Worm (Caenorhabditis elegans) whole organism, young adult: ENCODE measurements around the gene ctr-9.
A peak's percentile ranks its signal among the peaks of the same experiment; 100 is the strongest.

Source experiments
- D2030.7 ChIP-seq: fragments of 200-800 bp; sonication (Bioruptor generic); IDR thresholded peaks from 2 replicates; pipeline ENCODE4 v1.3.6; 2022; ENCODE audit warnings: missing genetic modification reagents, missing genetic modification characterization, missing compliant biosample characterization
- F33H1.4 ChIP-seq: fragments of 200-800 bp; sonication (Bioruptor generic); IDR thresholded peaks from 2 replicates; pipeline ENCODE4 v1.3.6; 2022; ENCODE audit warnings: missing genetic modification reagents, missing genetic modification characterization, missing compliant biosample characterization
- F37B4.10 ChIP-seq: fragments of 200-800 bp; sonication (Bioruptor generic); IDR thresholded peaks from 2 replicates; pipeline ENCODE4 v1.3.6; 2022; ENCODE audit warnings: missing genetic modification characterization, missing compliant biosample characterization
- F52B5.7 ChIP-seq: sonication (generic microtip); optimal IDR thresholded peaks from 2 replicates; lab custom pipeline; 2016; ENCODE audit warnings: mild to moderate bottlenecking, missing genetic modification characterization, missing compliant biosample characterization
- F55B11.4 ChIP-seq: sonication (generic microtip); optimal IDR thresholded peaks from 2 replicates; lab custom pipeline; 2016; ENCODE audit warnings: missing compliant biosample characterization, missing genetic modification characterization, borderline replicate concordance; ENCODE audit not compliant: insufficient read depth
- K11D2.4 ChIP-seq: fragments of 200-800 bp; sonication (Bioruptor generic); IDR thresholded peaks from 2 replicates; pipeline ENCODE4 v1.3.6; 2022; ENCODE audit warnings: missing genetic modification reagents, missing genetic modification characterization, missing compliant biosample characterization
- Y53F4B.3 ChIP-seq: fragments of 200-800 bp; sonication (Bioruptor generic); IDR thresholded peaks from 2 replicates; pipeline ENCODE4 v1.3.6; 2022; ENCODE audit warnings: missing genetic modification reagents, missing genetic modification characterization, missing compliant biosample characterization
- Y56A3A.18 ChIP-seq: fragments of 200-800 bp; sonication (Bioruptor generic); IDR thresholded peaks from 2 replicates; pipeline ENCODE4 v1.3.6; 2022; ENCODE audit warnings: missing genetic modification reagents, missing genetic modification characterization, missing compliant biosample characterization
- ZK185.1 ChIP-seq: sonication (generic microtip); optimal IDR thresholded peaks from 2 replicates; lab custom pipeline; 2016; ENCODE audit warnings: mild to moderate bottlenecking, missing genetic modification characterization, missing compliant biosample characterization; ENCODE audit not compliant: poor library complexity, severe bottlenecking
- akir-1 ChIP-seq: fragments of 200-800 bp; sonication (Bioruptor generic); optimal IDR thresholded peaks from 2 replicates; lab custom pipeline; 2018; ENCODE audit warnings: mild to moderate bottlenecking, missing genetic modification characterization, moderate library complexity, missing compliant biosample characterization
- atf-7 ChIP-seq: sonication (generic microtip); optimal IDR thresholded peaks from 2 replicates; lab custom pipeline; 2017; ENCODE audit warnings: mild to moderate bottlenecking, missing genetic modification characterization, missing compliant biosample characterization
- attf-3 ChIP-seq: fragments of 200-800 bp; sonication (Bioruptor generic); conservative IDR thresholded peaks from 2 replicates; pipeline ENCODE4 v1.3.6; 2022; ENCODE audit warnings: missing genetic modification reagents, missing genetic modification characterization, missing compliant biosample characterization
- attf-6 ChIP-seq: fragments of 200-800 bp; sonication (Bioruptor generic); IDR thresholded peaks from 2 replicates; pipeline ENCODE4 v1.3.6; 2022; ENCODE audit warnings: missing genetic modification reagents, missing genetic modification characterization, missing compliant biosample characterization
- cebp-1 ChIP-seq, 2 experiments: fragments of 200-800 bp in 1 of 2; sonication (Bioruptor generic) in 1 of 2; sonication (generic microtip) in 1 of 2; IDR thresholded peaks in 1 of 2; optimal IDR thresholded peaks in 1 of 2; 2 replicates each; pipeline versions ENCODE4 v1.3.6 to Lab custom; 2017 to 2022; ENCODE audit warnings: missing compliant biosample characterization in 2 of 2, missing genetic modification characterization in 2 of 2, mild to moderate bottlenecking in 1 of 2, missing genetic modification reagents in 1 of 2, moderate library complexity in 1 of 2
- ceh-27 ChIP-seq: fragments of 200-800 bp; sonication (Bioruptor generic); optimal IDR thresholded peaks from 2 replicates; lab custom pipeline; 2018; ENCODE audit warnings: mild to moderate bottlenecking, missing genetic modification characterization, moderate library complexity, missing compliant biosample characterization
- ceh-58 ChIP-seq: fragments of 200-800 bp; sonication (Bioruptor generic); IDR thresholded peaks from 2 replicates; pipeline ENCODE4 v1.3.6; 2022; ENCODE audit warnings: missing genetic modification characterization, missing compliant biosample characterization
- ceh-91 ChIP-seq: fragments of 200-800 bp; sonication (Bioruptor generic); IDR thresholded peaks from 2 replicates; pipeline ENCODE4 v1.3.6; 2022; ENCODE audit warnings: missing genetic modification reagents, missing genetic modification characterization, missing compliant biosample characterization
- die-1 ChIP-seq: sonication (generic microtip); optimal IDR thresholded peaks from 2 replicates; lab custom pipeline; 2016; ENCODE audit warnings: missing genotype, mild to moderate bottlenecking, missing genetic modification characterization, missing compliant biosample characterization
- efl-1 ChIP-seq: fragments of 150-350 bp; optimal IDR thresholded peaks from 2 replicates; lab custom pipeline; 2014; ENCODE audit warnings: missing biosample characterization, missing genetic modification reagents, missing genetic modification characterization
- egl-44 ChIP-seq: fragments of 200-800 bp; sonication (Bioruptor generic); IDR thresholded peaks from 2 replicates; pipeline ENCODE4 v1.3.6; 2022; ENCODE audit warnings: missing genetic modification reagents, missing genetic modification characterization, missing compliant biosample characterization
- ekl-4 ChIP-seq: fragments of 200-800 bp; sonication (Bioruptor generic); IDR thresholded peaks from 2 replicates; pipeline ENCODE4 v1.3.6; 2022; ENCODE audit warnings: missing genetic modification reagents, missing genetic modification characterization, missing compliant biosample characterization
- hlh-26 ChIP-seq: fragments of 200-800 bp; sonication (Bioruptor generic); conservative IDR thresholded peaks from 2 replicates; pipeline ENCODE4 v1.3.6; 2022; ENCODE audit warnings: missing genetic modification reagents, missing genetic modification characterization, missing compliant biosample characterization
- hrde-1 ChIP-seq: sonication (generic microtip); optimal IDR thresholded peaks from 2 replicates; lab custom pipeline; 2016; ENCODE audit warnings: missing genetic modification characterization, mild to moderate bottlenecking, missing compliant biosample characterization, moderate library complexity, missing genotype, missing genetic modification reagents, borderline replicate concordance
- let-607 ChIP-seq, 2 experiments: fragments of 200-800 bp in 1 of 2; sonication (Bioruptor generic) in 1 of 2; sonication (generic microtip) in 1 of 2; optimal IDR thresholded peaks; 2 replicates each; lab custom pipeline; 2016 to 2018; ENCODE audit warnings: mild to moderate bottlenecking in 2 of 2, missing compliant biosample characterization in 2 of 2, missing genetic modification characterization in 2 of 2, moderate library complexity in 2 of 2, missing genotype in 1 of 2
- lin-54 ChIP-seq: fragments of 200-800 bp; sonication (Bioruptor generic); optimal IDR thresholded peaks from 2 replicates; lab custom pipeline; 2018; ENCODE audit warnings: mild to moderate bottlenecking, missing genetic modification characterization, missing compliant biosample characterization
- lsl-1 ChIP-seq: fragments of 200-800 bp; sonication (Bioruptor generic); optimal IDR thresholded peaks from 2 replicates; lab custom pipeline; 2018; ENCODE audit warnings: mild to moderate bottlenecking, missing genetic modification characterization, moderate library complexity, missing compliant biosample characterization
- madf-3 ChIP-seq: fragments of 200-800 bp; sonication (Bioruptor generic); IDR thresholded peaks from 2 replicates; pipeline ENCODE4 v1.3.6; 2022; ENCODE audit warnings: missing genetic modification reagents, missing genetic modification characterization, missing compliant biosample characterization
- mcd-1 ChIP-seq: fragments of 200-800 bp; sonication (Bioruptor generic); IDR thresholded peaks from 2 replicates; pipeline ENCODE4 v1.3.6; 2022; ENCODE audit warnings: missing genetic modification reagents, missing genetic modification characterization, missing compliant biosample characterization
- mel-28 ChIP-seq: sonication (generic microtip); optimal IDR thresholded peaks from 2 replicates; lab custom pipeline; 2016; ENCODE audit warnings: borderline replicate concordance, mild to moderate bottlenecking, missing genetic modification characterization, missing compliant biosample characterization
- nhr-80 ChIP-seq: sonication (generic microtip); optimal IDR thresholded peaks from 2 replicates; lab custom pipeline; 2016; ENCODE audit warnings: missing genetic modification characterization, missing compliant biosample characterization
- pha-4 ChIP-seq: fragments of 150-350 bp; sonication (generic microtip); optimal IDR thresholded peaks from 2 replicates; lab custom pipeline; 2014; ENCODE audit warnings: missing biosample characterization, missing genetic modification reagents, missing genetic modification characterization
- rec-8 ChIP-seq, 2 experiments: sonication (generic microtip); optimal IDR thresholded peaks; 2 replicates each; lab custom pipeline; 2016; ENCODE audit warnings: mild to moderate bottlenecking in 2 of 2, missing genetic modification characterization in 2 of 2, missing genetic modification reagents in 2 of 2, missing genotype in 2 of 2, missing biosample characterization in 1 of 2, missing compliant biosample characterization in 1 of 2, moderate library complexity in 1 of 2
- rpc-1 ChIP-seq, 2 experiments: fragments of 150-350 bp in 1 of 2; sonication (generic microtip) in 1 of 2; optimal IDR thresholded peaks; 2 replicates each; lab custom pipeline; 2014 to 2018; ENCODE audit warnings: missing biosample characterization in 1 of 2, missing genetic modification characterization in 1 of 2, missing genetic modification reagents in 1 of 2, missing genotype in 1 of 2
- sea-2 ChIP-seq: fragments of 200-800 bp; sonication (Bioruptor generic); IDR thresholded peaks from 2 replicates; pipeline ENCODE4 v1.3.6; 2022; ENCODE audit warnings: missing genetic modification characterization, missing compliant biosample characterization
- snpc-1.1 ChIP-seq: sonication (generic microtip); optimal IDR thresholded peaks from 2 replicates; lab custom pipeline; 2017; ENCODE audit warnings: missing genetic modification characterization, mild to moderate bottlenecking, missing compliant biosample characterization, antibody characterized with exemption, moderate library complexity, missing genotype, missing genetic modification reagents; ENCODE audit not compliant: insufficient read depth
- snpc-1.3 ChIP-seq: sonication (generic microtip); optimal IDR thresholded peaks from 2 replicates; lab custom pipeline; 2017; ENCODE audit warnings: missing genetic modification characterization, mild to moderate bottlenecking, missing compliant biosample characterization, antibody characterized with exemption, moderate library complexity, missing genotype, missing genetic modification reagents; ENCODE audit not compliant: insufficient read depth
- snpc-3.4 ChIP-seq: sonication (generic microtip); optimal IDR thresholded peaks from 2 replicates; lab custom pipeline; 2017; ENCODE audit warnings: missing genetic modification characterization, mild to moderate bottlenecking, missing compliant biosample characterization, antibody characterized with exemption, moderate library complexity, missing genotype, missing genetic modification reagents
- somi-1 ChIP-seq: fragments of 200-800 bp; sonication (Bioruptor generic); optimal IDR thresholded peaks from 2 replicates; lab custom pipeline; 2018; ENCODE audit warnings: mild to moderate bottlenecking, missing genetic modification characterization, missing compliant biosample characterization
- tbp1 ChIP-seq: fragments of 200-800 bp; sonication (Bioruptor generic); optimal IDR thresholded peaks from 2 replicates; lab custom pipeline; 2018; ENCODE audit warnings: mild to moderate bottlenecking, missing genetic modification characterization, missing compliant biosample characterization
- tbx-9 ChIP-seq: sonication (generic microtip); optimal IDR thresholded peaks from 2 replicates; lab custom pipeline; 2016; ENCODE audit warnings: borderline replicate concordance, missing genetic modification characterization, inconsistent platforms, missing compliant biosample characterization
- zfh-2 ChIP-seq: fragments of 200-800 bp; sonication (Bioruptor generic); conservative IDR thresholded peaks from 2 replicates; pipeline ENCODE4 v1.3.6; 2022; ENCODE audit warnings: missing genetic modification reagents, missing genetic modification characterization, missing compliant biosample characterization
- zim-3 ChIP-seq: sonication (generic microtip); optimal IDR thresholded peaks from 2 replicates; lab custom pipeline; 2017; ENCODE audit warnings: mild to moderate bottlenecking, missing genetic modification characterization, moderate library complexity, missing compliant biosample characterization
- ztf-22 ChIP-seq: fragments of 200-800 bp; sonication (Bioruptor generic); optimal IDR thresholded peaks from 2 replicates; lab custom pipeline; 2018; ENCODE audit warnings: mild to moderate bottlenecking, missing genetic modification characterization, moderate library complexity, missing compliant biosample characterization
- ztf-28 ChIP-seq: fragments of 200-800 bp; sonication (Bioruptor generic); IDR thresholded peaks from 2 replicates; pipeline ENCODE4 v1.3.6; 2022; ENCODE audit warnings: missing genetic modification reagents, missing genetic modification characterization, missing compliant biosample characterization

ctr-9 gene

DNA sequence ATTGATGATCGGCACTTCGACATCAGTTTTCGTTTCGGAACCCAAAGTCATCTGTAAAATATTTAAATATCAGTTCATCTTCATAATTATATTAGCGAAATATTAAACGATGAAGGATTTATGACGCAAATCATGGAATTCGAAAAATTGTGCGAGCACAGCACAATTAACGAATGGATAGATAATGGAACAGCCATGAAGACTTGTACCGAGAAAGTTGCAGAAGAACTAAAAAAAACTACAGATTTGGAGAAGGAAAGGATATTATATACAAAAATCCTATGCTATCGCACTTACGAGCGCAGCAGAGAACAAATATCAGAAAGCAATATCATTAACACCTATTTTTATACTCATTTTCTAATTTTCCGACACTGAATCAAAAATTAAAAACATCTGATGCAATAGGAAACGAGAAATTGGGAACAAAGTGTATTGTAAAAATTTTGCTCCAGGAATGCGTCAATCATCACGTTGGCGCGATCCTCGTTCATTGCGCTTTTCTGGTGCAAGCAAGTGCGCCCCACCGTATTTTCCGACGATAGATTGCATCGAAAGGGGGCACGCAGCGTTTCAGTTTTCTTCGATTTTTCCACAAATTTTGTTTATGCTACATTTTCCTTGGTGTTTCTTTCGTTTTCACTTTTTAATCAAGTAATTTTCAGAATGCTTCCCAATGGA lies 30.4 kb downstream of the ctr-9 start, which contains the start of the genes clu-1 and prp-40 (continued):
- no peak for TF ChIP-seq rec-8 (tag; optimal IDR thresholded peaks at IDR 0.05; lab: Kevin White, UChicago)
- TF ChIP-seq K11D2.4 (GFP tag; lab: Robert Waterston, UW) = no peak
- TF ChIP-seq attf-6 = no peak
- no peak for TF ChIP-seq zim-3 (tag; lab: Kevin White, UChicago)
- no peak for TF ChIP-seq Y53F4B.3 (GFP tag; lab: Robert Waterston, UW)
- TF ChIP-seq mcd-1 = peak; percentile 95
- TF ChIP-seq rpc-1 (optimal IDR thresholded peaks at IDR 0.05; lab: Kevin White, UChicago) = no peak
- TF ChIP-seq rpc-1 (tag; optimal IDR thresholded peaks at IDR 0.05; lab: Kevin White, UChicago) = no peak
- peak; percentile 85 for TF ChIP-seq ekl-4 (GFP tag; lab: Robert Waterston, UW)
- TF ChIP-seq tbp1 (GFP tag; lab: Kevin White, UChicago) = peak; percentile 58
- TF ChIP-seq ceh-58 = no peak
- TF ChIP-seq madf-3 = no peak
- peak; percentile 85 for TF ChIP-seq ceh-27 (GFP tag; lab: Kevin White, UChicago)
- peak; percentile 56; the same call in 1 of the 2 replicates for TF ChIP-seq attf-3 (GFP tag; lab: Robert Waterston, UW)
- no peak; the same call in 1 of the 2 replicates for TF ChIP-seq zfh-2 (GFP tag; lab: Robert Waterston, UW)
- TF ChIP-seq efl-1 (GFP tag; lab: Kevin White, UChicago) = peak; percentile 54
- no peak for TF ChIP-seq F52B5.7
- TF ChIP-seq sea-2 (GFP tag; lab: Robert Waterston, UW) = no peak
- no peak for TF ChIP-seq Y56A3A.18 (GFP tag; lab: Robert Waterston, UW)
- TF ChIP-seq akir-1 (GFP tag; lab: Kevin White, UChicago) = no peak
- TF ChIP-seq somi-1 = no peak
- no peak for TF ChIP-seq egl-44 (GFP tag; lab: Robert Waterston, UW)
- no peak for TF ChIP-seq F55B11.4 (tag; lab: Kevin White, UChicago)
- no peak for TF ChIP-seq die-1 (tag; lab: Kevin White, UChicago)
- TF ChIP-seq lin-54 (GFP tag; lab: Kevin White, UChicago) = peak; percentile 78
- no peak for TF ChIP-seq cebp-1 (GFP tag; IDR thresholded peaks at IDR 0.05; lab: Robert Waterston, UW)
- TF ChIP-seq cebp-1 (tag; optimal IDR thresholded peaks at IDR 0.05; lab: Kevin White, UChicago) = peak; percentile 78
- TF ChIP-seq F37B4.10 = no peak
- TF ChIP-seq ceh-91 (GFP tag; lab: Robert Waterston, UW) = peak; percentile 67
- TF ChIP-seq tbx-9 (tag; lab: Kevin White, UChicago) = no peak
- no peak for TF ChIP-seq pha-4 (tag; lab: Kevin White, UChicago)
- TF ChIP-seq mel-28 (tag; lab: Kevin White, UChicago) = no peak
- peak; percentile 70 for TF ChIP-seq F33H1.4
- TF ChIP-seq ztf-22 (GFP tag; lab: Kevin White, UChicago) = no peak
- TF ChIP-seq let-607 (tag; optimal IDR thresholded peaks at IDR 0.05; lab: Kevin White, UChicago) = peak in 1 of 2 experiments; percentile 54
- TF ChIP-seq hlh-26 = no peak
- peak; percentile 76 for TF ChIP-seq nhr-80 (tag; lab: Kevin White, UChicago)
- no peak for TF ChIP-seq ztf-28 (GFP tag; lab: Robert Waterston, UW)
- TF ChIP-seq lsl-1 (GFP tag; lab: Kevin White, UChicago) = peak; percentile 72
- TF ChIP-seq atf-7 (tag; lab: Kevin White, UChicago) = peak; percentile 39
- TF ChIP-seq snpc-1.1 = peak; percentile 3
- TF ChIP-seq hrde-1 (tag; lab: Kevin White, UChicago) = no peak
- no peak for TF ChIP-seq snpc-3.4 (tag; lab: Kevin White, UChicago)
- peak; percentile 69 for TF ChIP-seq ZK185.1 (tag; lab: Kevin White, UChicago)
- TF ChIP-seq D2030.7 (GFP tag; lab: Robert Waterston, UW) = peak; percentile 79
- peak; percentile 76 for TF ChIP-seq snpc-1.3 (tag; lab: Kevin White, UChicago)
